Worm (Caenorhabditis elegans): ENCODE measurements around the gene oac-57.

- no peak for TF ChIP-seq nhr-77 (tag; optimal IDR thresholded peaks at IDR 0.05)
- no peak for TF ChIP-seq ztf-4 (tag; optimal IDR thresholded peaks at IDR 0.05)
- no peak for TF ChIP-seq nhr-28 (tag; optimal IDR thresholded peaks at IDR 0.05)
- no peak for TF ChIP-seq zag-1 (tag; optimal IDR thresholded peaks at IDR 0.05)
- no peak for TF ChIP-seq alr-1 (tag; optimal IDR thresholded peaks at IDR 0.05; ENCODE audit: borderline replicate concordance)
- TF ChIP-seq fos-1 (tag; optimal IDR thresholded peaks at IDR 0.05): no peak
- no peak for TF ChIP-seq skn-1 (tag; optimal IDR thresholded peaks at IDR 0.05)
- no peak for TF ChIP-seq lin-14 (GFP tag; optimal IDR thresholded peaks at IDR 0.05)
- no peak for TF ChIP-seq nhr-237 (tag; optimal IDR thresholded peaks at IDR 0.05)
- TF ChIP-seq nhr-12 (tag; optimal IDR thresholded peaks at IDR 0.05): no peak
- no peak for TF ChIP-seq aly-2 (tag; optimal IDR thresholded peaks at IDR 0.05)
- no peak for TF ChIP-seq egl-27 (tag; optimal IDR thresholded peaks at IDR 0.05)
- no peak for TF ChIP-seq nhr-71 (tag; optimal IDR thresholded peaks at IDR 0.05)
Observed at ce11 chrIV:12282157-12282789, 25.3 kb downstream of the oac-57 start, which contains the start of the genes C42C1.12 and C42C1.19.
